Worm (Caenorhabditis elegans): Measurements from ENCODE around the gene clec-258.

Gene clec-258

ce11 chrV:19771660-19772059 lies 16.6 kb upstream of the clec-258 start, which contains the start of gene M162.15 (continued):
- TF ChIP-seq dve-1 (tag; optimal IDR thresholded peaks at IDR 0.05; ENCODE audit: insufficient read depth) = no peak

DNA sequence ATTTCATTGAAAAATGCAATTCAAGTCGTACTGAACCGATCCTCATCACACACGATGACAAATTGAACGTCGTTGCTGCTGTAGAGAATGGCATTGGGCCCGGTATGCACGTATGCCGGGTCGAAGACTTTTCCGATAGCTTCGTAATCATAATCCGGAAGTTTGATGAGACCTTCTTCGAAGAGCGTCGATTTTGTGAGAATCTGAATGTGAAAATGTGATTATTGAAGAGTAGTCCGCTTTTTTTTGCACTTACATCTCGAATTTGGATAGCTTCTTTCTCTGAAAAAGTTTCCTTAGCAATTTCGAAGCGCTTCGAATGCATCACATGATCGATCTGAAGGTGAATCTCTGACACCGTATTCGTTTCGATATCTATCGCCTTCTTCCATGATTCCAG lies 11.0 kb upstream of the clec-258 start, which contains the start of gene fbxa-118:
Gene fbxa-118 (minus strand): TSS at position 101 of the 400 bp plus-strand sequence.
- TF ChIP-seq fos-1 (tag; optimal IDR thresholded peaks at IDR 0.05) (no peak), Y48G9A.11 (GFP tag; IDR thresholded peaks at IDR 0.05) (no peak), jun-1 (tag; optimal IDR thresholded peaks at IDR 0.05) (no peak), lin-39 (tag; optimal IDR thresholded peaks at IDR 0.05) (no peak), snpc-4 (tag; optimal IDR thresholded peaks at IDR 0.05) (no peak), set-16 (GFP tag; IDR thresholded peaks at IDR 0.05) (no peak), skn-1 (tag; optimal IDR thresholded peaks at IDR 0.05) (no peak), nhr-6 (tag; optimal IDR thresholded peaks at IDR 0.05) (no peak)

- TF ChIP-seq nhr-48 (tag; optimal IDR thresholded peaks at IDR 0.05) (no peak), mxl-3 (GFP tag; optimal IDR thresholded peaks at IDR 0.05) (no peak), F44E2.7 (GFP tag; IDR thresholded peaks at IDR 0.05) (no peak), unc-130 (GFP tag; optimal IDR thresholded peaks at IDR 0.05) (no peak), dmd-6 (GFP tag; IDR thresholded peaks at IDR 0.05) (no peak), set-16 (GFP tag; IDR thresholded peaks at IDR 0.05) (no peak), dmd-8 (GFP tag; IDR thresholded peaks at IDR 0.05) (no peak), aly-2 (tag; optimal IDR thresholded peaks at IDR 0.05) (no peak), daf-8 (GFP tag; IDR thresholded peaks at IDR 0.05) (no peak), mdl-1 (tag; optimal IDR thresholded peaks at IDR 0.05) (no peak), fos-1 (tag; optimal IDR thresholded peaks at IDR 0.05) (no peak), zip-2 (tag; optimal IDR thresholded peaks at IDR 0.05) (no peak)
Observed at ce11 chrV:19778608-19779007, 9.6 kb upstream of the clec-258 start, which contains the start of gene fbxa-194. Gene fbxa-194 (minus strand): TSS chrV:19778708.

DNA sequence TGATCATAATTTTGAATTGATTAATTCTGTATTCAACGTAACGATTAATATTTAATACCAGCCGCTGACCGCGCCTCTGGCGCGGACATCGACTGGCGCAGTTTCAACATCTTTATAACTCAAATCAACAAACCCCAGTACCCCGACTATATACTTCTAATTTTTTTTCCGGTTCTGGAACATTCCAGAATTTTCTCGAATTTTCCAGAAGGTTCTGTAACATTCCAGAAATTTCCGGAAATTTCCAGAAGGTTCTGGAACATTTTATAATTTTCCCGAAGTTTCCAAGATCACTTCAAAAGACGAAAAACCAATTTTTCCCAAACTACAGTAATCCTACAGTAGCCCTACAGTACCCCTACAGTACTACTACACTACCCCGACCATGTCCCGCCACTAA lies 9.0 kb upstream of the clec-258 start:
- TF ChIP-seq mxl-3 (GFP tag; optimal IDR thresholded peaks at IDR 0.05) (no peak), zip-2 (tag; optimal IDR thresholded peaks at IDR 0.05) (no peak), R02D3.7 (tag; optimal IDR thresholded peaks at IDR 0.05) (no peak), mes-2 (tag; optimal IDR thresholded peaks at IDR 0.05; ENCODE audit: poor library complexity, severe bottlenecking) (no peak), snpc-4 (tag; optimal IDR thresholded peaks at IDR 0.05) (no peak), F37D6.2 (tag; optimal IDR thresholded peaks at IDR 0.05) (no peak), pha-4 (GFP tag; IDR thresholded peaks at IDR 0.05) (no peak), pha-4 (tag; optimal IDR thresholded peaks at IDR 0.05) (no peak), nhr-77 (tag; optimal IDR thresholded peaks at IDR 0.05) (no peak), dve-1 (tag; optimal IDR thresholded peaks at IDR 0.05; ENCODE audit: insufficient read depth) (no peak), lin-38 (GFP tag; IDR thresholded peaks at IDR 0.05) (no peak), nhr-42 (GFP tag; IDR thresholded peaks at IDR 0.05) (no peak), ZK546.5 (tag; optimal IDR thresholded peaks at IDR 0.05) (no peak), lin-1 (GFP tag; IDR thresholded peaks at IDR 0.05) (no peak), zfp-2 (tag; optimal IDR thresholded peaks at IDR 0.05) (no peak), mdl-1 (tag; optimal IDR thresholded peaks at IDR 0.05) (no peak), zag-1 (tag; optimal IDR thresholded peaks at IDR 0.05) (no peak), nhr-25 (tag; optimal IDR thresholded peaks at IDR 0.05; ENCODE audit: borderline replicate concordance, insufficient read depth) (no peak), pqm-1 (tag; optimal IDR thresholded peaks at IDR 0.05) (no peak), dmd-8 (GFP tag; IDR thresholded peaks at IDR 0.05) (no peak), fkh-10 (GFP tag; optimal IDR thresholded peaks at IDR 0.05) (no peak)

DNA sequence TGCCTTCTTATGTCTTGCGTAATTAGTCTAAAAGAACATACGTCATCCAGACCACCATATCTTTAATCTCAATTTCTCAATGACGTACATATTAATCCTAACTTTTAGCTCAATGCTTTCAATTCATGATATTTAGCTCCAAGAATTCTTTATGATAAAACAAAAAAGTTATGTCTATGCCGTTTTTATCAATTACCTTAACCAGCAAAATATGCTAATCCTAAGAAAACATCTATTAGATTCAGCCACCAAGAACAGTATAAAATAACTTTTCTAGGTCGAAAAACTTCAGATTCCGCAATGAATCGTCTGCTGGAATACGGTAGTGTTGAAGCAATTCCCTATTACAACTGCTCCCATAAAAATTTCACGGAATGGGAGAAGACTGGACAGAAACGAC lies 4.4 kb upstream of the clec-258 start, which contains the start of gene srt-45:
Gene srt-45 (plus strand): TSS at position 301 of the 400 bp plus-strand sequence.
- TF ChIP-seq fkh-10 (GFP tag; optimal IDR thresholded peaks at IDR 0.05) (no peak), R02D3.7 (tag; optimal IDR thresholded peaks at IDR 0.05) (no peak), rbr-2 (tag; optimal IDR thresholded peaks at IDR 0.05) (no peak), daf-8 (GFP tag; IDR thresholded peaks at IDR 0.05) (no peak), lin-29 (GFP tag; IDR thresholded peaks at IDR 0.05) (no peak), dmd-6 (GFP tag; IDR thresholded peaks at IDR 0.05) (no peak), mxl-2 (GFP tag; conservative IDR thresholded peaks at IDR 0.05) (no peak), daf-16 (GFP tag; optimal IDR thresholded peaks at IDR 0.05) (no peak), daf-16 (tag; optimal IDR thresholded peaks at IDR 0.05) (no peak), madf-9 (GFP tag; conservative IDR thresholded peaks at IDR 0.05) (no peak), lin-13 (GFP tag; optimal IDR thresholded peaks at IDR 0.05) (no peak), spr-3 (GFP tag; optimal IDR thresholded peaks at IDR 0.05) (no peak), nhr-102 (tag; optimal IDR thresholded peaks at IDR 0.05) (no peak), nhr-42 (GFP tag; IDR thresholded peaks at IDR 0.05) (no peak), snpc-4 (tag; optimal IDR thresholded peaks at IDR 0.05) (no peak)
